Fruit fly (Drosophila melanogaster): Measurements from ENCODE around the gene CG7202.

Gene CG7202

dm6 chr3L:21534360-21534759 is 41.8 kb upstream of the CG7202 start, which contains the start of gene ppk5:
TSS of gene ppk5 (plus strand) at chr3L:21534660.
- TF ChIP-seq toe (GFP tag; optimal IDR thresholded peaks at IDR 0.05), result no peak

DNA sequence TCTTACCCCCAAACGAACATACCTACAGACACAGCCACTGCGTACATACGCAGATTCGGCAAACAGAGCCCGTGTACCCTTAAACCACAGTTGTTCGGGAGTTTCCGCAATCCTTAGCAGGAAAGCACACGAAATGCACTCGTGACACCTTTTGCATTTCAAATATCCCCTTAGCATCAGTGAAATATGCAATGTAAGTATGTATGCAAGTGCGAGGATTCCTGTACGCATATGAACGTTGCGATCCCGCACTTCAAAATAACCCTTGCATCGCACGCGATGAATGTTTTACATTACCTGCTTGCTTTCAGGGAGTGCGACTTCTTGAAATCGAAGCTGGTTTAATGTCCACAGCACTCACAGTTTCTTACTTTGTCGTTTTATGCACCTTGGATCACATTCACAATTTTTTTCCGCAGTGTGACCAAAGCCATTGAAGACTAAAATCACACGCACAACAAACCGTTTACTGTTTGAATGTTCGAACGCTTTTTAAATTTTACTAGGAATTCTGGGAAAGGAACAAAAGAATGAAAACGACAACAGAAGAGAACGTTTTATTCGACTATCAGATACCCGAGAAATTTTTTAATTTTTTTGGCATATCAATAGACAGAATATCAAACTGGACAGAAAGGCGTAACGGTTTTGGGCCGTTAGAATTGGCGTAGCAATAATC is 40.8 kb upstream of the CG7202 start, which contains the start of gene Mkrn1:
Gene Mkrn1 (minus strand): TSS at position 444 of the 679 bp plus-strand sequence.
- TF ChIP-seq pad (GFP tag; optimal IDR thresholded peaks at IDR 0.05) (no peak), CG33017 (tag; optimal IDR thresholded peaks at IDR 0.05) (no peak), bab1 (GFP tag; optimal IDR thresholded peaks at IDR 0.05) (peak; percentile 58), cnc (optimal IDR thresholded peaks at IDR 0.05) (no peak), CG7045 (GFP tag; optimal IDR thresholded peaks at IDR 0.05) (no peak)

DNA sequence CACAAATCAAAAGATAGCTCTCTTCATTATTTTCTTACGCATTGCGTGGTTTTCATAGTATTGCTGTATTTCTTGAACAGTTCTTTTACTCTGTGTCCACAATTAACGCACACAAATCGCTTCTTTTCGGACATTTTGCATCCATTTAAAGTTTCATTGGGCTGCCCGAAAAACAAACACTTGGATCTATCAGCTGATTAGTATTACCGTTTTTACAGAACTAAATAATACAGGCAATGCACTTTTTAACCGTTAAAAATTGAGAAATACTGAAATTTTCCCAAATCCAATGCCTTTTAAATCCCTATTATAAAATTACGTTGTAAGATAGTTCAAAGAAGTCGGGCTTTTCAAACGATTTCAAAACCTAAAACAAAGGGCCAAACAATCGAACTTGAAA is 36.5 kb upstream of the CG7202 start, which contains the start of gene Arv1:
Gene Arv1 (minus strand): TSS at position 226 of the 400 bp plus-strand sequence.
- TF ChIP-seq pad (GFP tag; optimal IDR thresholded peaks at IDR 0.05), result no peak
- no peak for TF ChIP-seq CG5204 (GFP tag; optimal IDR thresholded peaks at IDR 0.05)
- peak; percentile 91 for TF ChIP-seq kay (GFP tag; ENCODE audit: borderline replicate concordance)
- no peak for TF ChIP-seq CG7045 (GFP tag; optimal IDR thresholded peaks at IDR 0.05)
- TF ChIP-seq tj (GFP tag; optimal IDR thresholded peaks at IDR 0.05), result no peak
- peak; percentile 28 for TF ChIP-seq bab1 (GFP tag; optimal IDR thresholded peaks at IDR 0.05)
- TF ChIP-seq CG7101 (tag; optimal IDR thresholded peaks at IDR 0.05), result no peak
- no peak for TF ChIP-seq CG1620 (GFP tag; optimal IDR thresholded peaks at IDR 0.05)
- no peak for TF ChIP-seq CG14711 (tag; optimal IDR thresholded peaks at IDR 0.05)
- no peak for TF ChIP-seq CG11617 (GFP tag; optimal IDR thresholded peaks at IDR 0.05)
- TF ChIP-seq Mnt (GFP tag; optimal IDR thresholded peaks at IDR 0.05), result no peak
- TF ChIP-seq Clk (GFP tag; optimal IDR thresholded peaks at IDR 0.05), result no peak
- TF ChIP-seq toe (GFP tag; optimal IDR thresholded peaks at IDR 0.05), result no peak

DNA sequence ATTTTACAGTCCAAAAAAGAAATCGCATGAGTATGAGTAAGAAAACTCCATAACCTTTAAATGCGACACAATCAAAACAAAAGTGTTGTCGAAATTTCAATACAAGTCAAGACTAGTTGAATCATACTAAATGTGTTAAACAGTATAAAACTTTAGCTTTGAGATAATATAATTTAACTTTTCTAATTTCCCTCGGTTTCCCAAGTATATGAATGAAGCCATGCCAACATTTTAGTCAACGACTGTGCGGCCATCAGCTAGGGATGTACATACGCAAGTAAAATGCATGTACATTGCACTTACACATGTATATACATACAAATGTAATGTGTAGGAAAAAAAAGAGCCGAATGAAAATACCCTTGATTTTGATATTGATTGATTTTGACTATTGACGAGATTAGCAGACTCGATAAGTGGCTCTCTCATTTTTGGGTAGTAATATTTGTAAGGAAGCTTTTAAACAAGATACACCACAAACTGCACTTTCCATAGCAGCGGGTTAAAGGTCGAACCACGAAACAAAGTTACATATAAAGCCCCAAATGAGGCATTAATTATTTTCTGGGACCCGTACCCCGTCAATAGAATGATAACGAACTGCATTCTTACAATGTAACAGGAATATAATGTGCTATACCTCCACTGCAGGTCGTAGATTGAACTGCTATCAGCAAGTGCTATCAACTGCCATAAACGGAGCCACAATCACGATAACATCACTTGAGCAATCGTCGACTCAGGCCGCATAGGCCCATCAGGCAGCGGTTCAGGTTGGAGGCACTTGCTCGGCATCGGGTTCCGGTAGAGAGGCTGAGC is 31.7 kb upstream of the CG7202 start:
- TF ChIP-seq kay (GFP tag; ENCODE audit: borderline replicate concordance) (no peak), toe (GFP tag; optimal IDR thresholded peaks at IDR 0.05) (no peak), Clk (GFP tag; optimal IDR thresholded peaks at IDR 0.05) (peak; percentile 1), CG12768 (GFP tag; optimal IDR thresholded peaks at IDR 0.05) (peak; percentile 18), Mnt (GFP tag; optimal IDR thresholded peaks at IDR 0.05) (peak; percentile 19), Crg-1 (GFP tag; optimal IDR thresholded peaks at IDR 0.05) (peak; percentile 31), cic (GFP tag; optimal IDR thresholded peaks at IDR 0.05) (peak; percentile 2), CG5204 (GFP tag; optimal IDR thresholded peaks at IDR 0.05) (no peak), CG33017 (tag; optimal IDR thresholded peaks at IDR 0.05) (no peak), cnc (optimal IDR thresholded peaks at IDR 0.05) (no peak), tj (GFP tag; optimal IDR thresholded peaks at IDR 0.05) (no peak), CG11617 (GFP tag; optimal IDR thresholded peaks at IDR 0.05) (peak; percentile 39), CG7101 (tag; optimal IDR thresholded peaks at IDR 0.05) (peak; percentile 42), CG7045 (GFP tag; optimal IDR thresholded peaks at IDR 0.05) (peak; percentile 24), bab1 (GFP tag; optimal IDR thresholded peaks at IDR 0.05) (peak; percentile 4), CG1620 (GFP tag; optimal IDR thresholded peaks at IDR 0.05) (peak; percentile 18), CG14711 (tag; optimal IDR thresholded peaks at IDR 0.05) (no peak)

- TF ChIP-seq toe (GFP tag; optimal IDR thresholded peaks at IDR 0.05) (no peak), Hr96 (GFP tag; optimal IDR thresholded peaks at IDR 0.05) (no peak), CG33017 (tag; optimal IDR thresholded peaks at IDR 0.05) (no peak), CG1620 (GFP tag; optimal IDR thresholded peaks at IDR 0.05) (no peak), pad (GFP tag; optimal IDR thresholded peaks at IDR 0.05) (no peak), cnc (optimal IDR thresholded peaks at IDR 0.05) (no peak), ovo (GFP tag; optimal IDR thresholded peaks at IDR 0.05) (no peak), cic (GFP tag; optimal IDR thresholded peaks at IDR 0.05) (no peak), CG14711 (tag; optimal IDR thresholded peaks at IDR 0.05) (no peak), kay (GFP tag; ENCODE audit: borderline replicate concordance) (no peak), Crg-1 (GFP tag; optimal IDR thresholded peaks at IDR 0.05) (no peak), CG7101 (tag; optimal IDR thresholded peaks at IDR 0.05) (no peak), CG12768 (GFP tag; optimal IDR thresholded peaks at IDR 0.05) (no peak), bab1 (GFP tag; optimal IDR thresholded peaks at IDR 0.05) (no peak), tj (GFP tag; optimal IDR thresholded peaks at IDR 0.05) (no peak), Mnt (GFP tag; optimal IDR thresholded peaks at IDR 0.05) (no peak), CG11617 (GFP tag; optimal IDR thresholded peaks at IDR 0.05) (no peak), CG5204 (GFP tag; optimal IDR thresholded peaks at IDR 0.05) (no peak)
Measured at dm6 chr3L:21523059-21523836, 30.7 kb upstream of the CG7202 start, which contains the start of gene CG7611. TSS of gene CG7611 (plus strand) at chr3L:21523186.

DNA sequence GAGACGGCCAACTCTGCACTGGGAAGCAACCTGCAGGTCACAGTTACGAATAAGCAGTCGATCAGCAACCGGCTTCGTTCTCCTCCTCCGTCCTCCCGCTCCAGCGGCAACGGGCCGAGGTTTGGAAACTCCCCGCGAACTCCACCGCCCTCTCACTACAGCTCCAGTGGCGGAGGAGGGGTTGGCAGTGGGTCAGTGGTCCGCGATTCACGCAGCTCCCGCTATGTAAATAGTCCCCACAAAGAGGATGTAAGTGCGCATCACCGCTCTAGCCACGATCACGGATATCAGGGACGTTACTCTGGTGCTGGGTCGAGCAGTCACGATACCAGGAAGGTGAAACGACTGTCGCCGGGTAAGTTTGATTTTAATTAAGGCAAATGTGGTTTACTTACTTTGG is 25.8 kb upstream of the CG7202 start:
- TF ChIP-seq CG12768 (GFP tag; optimal IDR thresholded peaks at IDR 0.05), result no peak
- TF ChIP-seq cnc (optimal IDR thresholded peaks at IDR 0.05), result no peak
- TF ChIP-seq ovo (GFP tag; optimal IDR thresholded peaks at IDR 0.05), result no peak
- TF ChIP-seq Hr96 (GFP tag; optimal IDR thresholded peaks at IDR 0.05), result no peak
- TF ChIP-seq CG7045 (GFP tag; optimal IDR thresholded peaks at IDR 0.05), result no peak
- no peak for TF ChIP-seq CG33017 (tag; optimal IDR thresholded peaks at IDR 0.05)
- no peak for TF ChIP-seq CG11617 (GFP tag; optimal IDR thresholded peaks at IDR 0.05)
- no peak for TF ChIP-seq Crg-1 (GFP tag; optimal IDR thresholded peaks at IDR 0.05)
- no peak for TF ChIP-seq Clk (GFP tag; optimal IDR thresholded peaks at IDR 0.05)
- TF ChIP-seq CG5204 (GFP tag; optimal IDR thresholded peaks at IDR 0.05), result no peak
- no peak for TF ChIP-seq toe (GFP tag; optimal IDR thresholded peaks at IDR 0.05)
- no peak for TF ChIP-seq cic (GFP tag; optimal IDR thresholded peaks at IDR 0.05)
- TF ChIP-seq pad (GFP tag; optimal IDR thresholded peaks at IDR 0.05), result no peak
- TF ChIP-seq CG7101 (tag; optimal IDR thresholded peaks at IDR 0.05), result no peak

Data from whole organism, adult.